Fruit fly (Drosophila melanogaster): Measurements from ENCODE around the gene Edg84A.

Edg84A gene

DNA sequence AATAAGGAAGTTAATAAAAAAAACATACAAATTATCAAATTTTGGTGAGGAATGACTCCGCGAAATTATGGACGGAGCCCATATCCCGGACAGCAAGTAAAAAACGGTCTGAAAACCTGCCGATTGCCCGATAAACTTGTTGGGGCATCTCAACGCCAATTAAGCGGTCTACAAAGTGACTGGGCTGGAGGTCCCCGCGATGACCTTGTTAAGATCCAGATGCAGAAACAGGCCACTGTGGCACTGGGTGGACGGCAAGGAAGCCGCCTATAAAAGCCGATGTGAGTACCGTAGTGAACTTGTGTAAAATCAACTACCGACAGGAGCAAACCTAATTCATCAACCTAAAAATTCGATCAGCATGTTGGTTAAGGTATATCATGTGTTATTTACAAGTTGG, at the start of gene Edg84A:
TSS of gene Edg84A (plus strand) at position 301 of the 400 bp plus-strand sequence.
- TF ChIP-seq lab (GFP tag; optimal IDR thresholded peaks at IDR 0.05) (no peak), CG12391 (tag; optimal IDR thresholded peaks at IDR 0.05) (no peak), esg (GFP tag; conservative IDR thresholded peaks at IDR 0.05) (no peak), CG31224 (GFP tag; IDR thresholded peaks at IDR 0.05) (no peak), gce (GFP tag; IDR thresholded peaks at IDR 0.05) (no peak), slp2 (GFP tag; optimal IDR thresholded peaks at IDR 0.05) (no peak), kay (GFP tag; optimal IDR thresholded peaks at IDR 0.05) (no peak), ewg (GFP tag; optimal IDR thresholded peaks at IDR 0.05) (no peak), CG12219 (GFP tag; optimal IDR thresholded peaks at IDR 0.05) (no peak), phol (tag; optimal IDR thresholded peaks at IDR 0.05) (no peak), CG9215 (GFP tag; IDR thresholded peaks at IDR 0.05) (no peak), tx (GFP tag; optimal IDR thresholded peaks at IDR 0.05) (no peak), dysf (GFP tag; IDR thresholded peaks at IDR 0.05) (no peak), CG13894 (tag; optimal IDR thresholded peaks at IDR 0.05) (no peak), CG18599 (GFP tag; optimal IDR thresholded peaks at IDR 0.05) (no peak), CG14667 (GFP tag; IDR thresholded peaks at IDR 0.05) (no peak), wdn (GFP tag; IDR thresholded peaks at IDR 0.05) (no peak), Vsx1 (GFP tag; optimal IDR thresholded peaks at IDR 0.05) (no peak)

DNA sequence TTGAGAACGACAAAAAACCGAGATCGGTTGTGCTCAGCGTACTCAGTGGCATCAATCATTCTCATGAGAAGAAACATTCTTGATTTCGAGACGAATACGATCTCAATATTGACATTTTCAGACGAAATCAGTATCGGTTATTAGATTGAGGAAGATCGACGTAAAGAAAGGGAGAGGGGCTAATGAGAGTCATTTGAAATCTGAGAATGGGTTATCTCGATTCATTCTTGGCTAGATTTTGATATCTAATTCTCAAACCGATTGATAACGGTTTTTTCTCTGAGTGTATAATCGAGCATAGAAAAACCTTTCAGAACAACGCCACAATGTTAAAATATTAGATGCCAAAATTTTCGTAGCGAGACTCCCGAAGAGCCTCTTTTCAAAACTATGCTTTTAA, 43.3 kb upstream of the Edg84A start, which contains the start of gene CG31286:
TSS of gene CG31286 (plus strand) at position 301 of the 400 bp plus-strand sequence.
- TF ChIP-seq CG11504 (tag; optimal IDR thresholded peaks at IDR 0.05): no peak
- no peak for TF ChIP-seq pb (GFP tag; optimal IDR thresholded peaks at IDR 0.05)
- no peak for TF ChIP-seq CG6654 (GFP tag; optimal IDR thresholded peaks at IDR 0.05)
- no peak for TF ChIP-seq CG7786 (GFP tag; optimal IDR thresholded peaks at IDR 0.05)
- no peak for TF ChIP-seq D (optimal IDR thresholded peaks at IDR 0.05)
- TF ChIP-seq D (GFP tag; optimal IDR thresholded peaks at IDR 0.05): no peak
- TF ChIP-seq Mrtf (GFP tag; IDR thresholded peaks at IDR 0.05): no peak
- no peak for TF ChIP-seq Optix (GFP tag; IDR thresholded peaks at IDR 0.05)

DNA sequence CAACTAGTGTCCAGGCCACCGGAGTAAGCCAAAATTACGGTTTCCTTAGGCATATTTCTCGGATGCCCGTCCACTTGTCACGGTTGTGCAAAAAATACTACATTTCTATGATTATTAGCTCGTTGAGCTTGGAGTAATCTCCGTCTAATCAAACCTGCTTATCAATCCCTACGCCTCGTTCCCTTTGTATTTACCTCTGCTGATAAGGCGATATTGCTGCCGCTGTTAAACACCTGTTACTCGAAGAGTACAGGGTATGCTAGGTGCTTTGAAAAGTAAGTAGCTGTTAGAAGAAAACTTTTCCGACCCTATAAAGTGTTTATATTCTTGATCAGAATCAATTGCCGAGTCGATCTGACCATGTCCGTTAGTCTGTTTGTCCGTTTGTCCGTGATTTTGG, 39.9 kb upstream of the Edg84A start, which contains the start of gene Ass:
TSS of gene Ass (minus strand) at position 101 of the 400 bp plus-strand sequence.
- TF ChIP-seq grn (GFP tag; optimal IDR thresholded peaks at IDR 0.05): peak; percentile 23
- TF ChIP-seq croc (GFP tag; conservative IDR thresholded peaks at IDR 0.05): no peak
- TF ChIP-seq exex (tag; optimal IDR thresholded peaks at IDR 0.05): peak; percentile 13
- TF ChIP-seq Ets65A (GFP tag): peak; percentile 11
- TF ChIP-seq GATAe (GFP tag; conservative IDR thresholded peaks at IDR 0.05): peak; percentile 49
- TF ChIP-seq CG8478 (optimal IDR thresholded peaks at IDR 0.05): no peak
- TF ChIP-seq Mes4 (GFP tag; optimal IDR thresholded peaks at IDR 0.05): no peak
- peak; percentile 85 for TF ChIP-seq D19B (GFP tag; optimal IDR thresholded peaks at IDR 0.05)

DNA sequence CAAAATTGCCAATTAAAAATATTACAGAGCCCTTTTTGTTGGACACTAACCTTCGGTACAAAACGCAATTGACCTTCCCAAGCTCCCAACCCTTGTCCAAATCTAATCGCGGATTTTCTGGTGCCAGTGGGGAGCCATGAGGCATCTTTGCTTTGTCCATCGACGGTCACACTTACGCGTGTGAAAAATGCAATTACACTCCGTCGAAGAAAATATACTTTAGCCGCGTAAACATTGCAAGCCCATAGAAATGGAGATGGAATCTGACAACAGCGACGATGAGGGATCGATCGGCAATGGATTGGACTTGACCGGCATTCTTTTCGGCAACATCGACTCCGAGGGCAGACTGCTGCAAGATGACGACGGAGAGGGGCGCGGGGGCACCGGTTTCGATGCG, 37.5 kb upstream of the Edg84A start, which contains the start of gene Taf1:
TSS of gene Taf1 (plus strand) at position 150 of the 400 bp plus-strand sequence.
- TF ChIP-seq CG17912 (GFP tag; optimal IDR thresholded peaks at IDR 0.05) (peak; percentile 27), CG14710 (tag; optimal IDR thresholded peaks at IDR 0.05) (peak; percentile 67), prd (optimal IDR thresholded peaks at IDR 0.05) (no peak), prd (GFP tag; IDR thresholded peaks at IDR 0.05) (peak; percentile 50; the same call in 2 of the 3 replicates), NFAT (GFP tag; IDR thresholded peaks at IDR 0.05) (no peak), Sry-δ (GFP tag; optimal IDR thresholded peaks at IDR 0.05) (peak; percentile 44), Lhr (GFP tag; optimal IDR thresholded peaks at IDR 0.05) (peak; percentile 89), Bgb (GFP tag; IDR thresholded peaks at IDR 0.05; ENCODE audit: partially characterized antibody) (peak; percentile 55), inv (GFP tag; IDR thresholded peaks at IDR 0.05; ENCODE audit: partially characterized antibody) (peak; percentile 18; the same call in 1 of the 2 replicates), Mrtf (GFP tag; IDR thresholded peaks at IDR 0.05) (no peak), CG11695 (GFP tag; IDR thresholded peaks at IDR 0.05) (no peak), E2f2 (GFP tag; IDR thresholded peaks at IDR 0.05) (0 out of 2 replicates have a peak, but pooled peaks have one; percentile 21), CG4617 (GFP tag; optimal IDR thresholded peaks at IDR 0.05; ENCODE audit: borderline replicate concordance) (peak; percentile 98), pho (GFP tag; optimal IDR thresholded peaks at IDR 0.05) (peak; percentile 10), HLH54F (GFP tag; optimal IDR thresholded peaks at IDR 0.05) (no peak), CG13775 (GFP tag; optimal IDR thresholded peaks at IDR 0.05) (peak; percentile 82), CG3847 (GFP tag; IDR thresholded peaks at IDR 0.05) (peak; percentile 56)

Data from whole organism, embryonic.